Worm (Caenorhabditis elegans) whole organism, young adult: ENCODE data around the gene tbx-32.

Experiments used
- F52B5.7 ChIP-seq: sonication (generic microtip); optimal IDR thresholded peaks from 2 replicates; lab custom pipeline; 2016; ENCODE audit warnings: mild to moderate bottlenecking, missing genetic modification characterization, missing compliant biosample characterization
- attf-5 ChIP-seq: fragments of 200-800 bp; sonication (Bioruptor generic); optimal IDR thresholded peaks from 2 replicates; lab custom pipeline; 2018; ENCODE audit warnings: mild to moderate bottlenecking, missing genetic modification characterization, missing compliant biosample characterization
- ekl-4 ChIP-seq: fragments of 200-800 bp; sonication (Bioruptor generic); IDR thresholded peaks from 2 replicates; pipeline ENCODE4 v1.3.6; 2022; ENCODE audit warnings: missing genetic modification reagents, missing genetic modification characterization, missing compliant biosample characterization
- lag-1 ChIP-seq: fragments of 200-800 bp; sonication (Bioruptor generic); IDR thresholded peaks from 2 replicates; pipeline ENCODE4 v1.3.6; 2022; ENCODE audit warnings: missing genetic modification reagents, missing genetic modification characterization, missing compliant biosample characterization
- somi-1 ChIP-seq: fragments of 200-800 bp; sonication (Bioruptor generic); optimal IDR thresholded peaks from 2 replicates; lab custom pipeline; 2018; ENCODE audit warnings: mild to moderate bottlenecking, missing genetic modification characterization, missing compliant biosample characterization
- unc-62 ChIP-seq: fragments of 150-350 bp; optimal IDR thresholded peaks from 2 replicates; lab custom pipeline; 2014; ENCODE audit warnings: missing biosample characterization, missing genetic modification reagents, missing genetic modification characterization

- no peak for TF ChIP-seq somi-1 (GFP tag; lab: Kevin White, UChicago)
- TF ChIP-seq attf-5, result no peak
- TF ChIP-seq unc-62, result no peak
- no peak for TF ChIP-seq ekl-4 (GFP tag; lab: Robert Waterston, UW)
- no peak for TF ChIP-seq F52B5.7 (tag; lab: Kevin White, UChicago)
- no peak for TF ChIP-seq lag-1 (GFP tag; lab: Robert Waterston, UW)
Measured at ce11 chrX:1623048-1623447, 32.3 kb upstream of the tbx-32 start.
